Worm (Caenorhabditis elegans) whole organism, L4 larva: ENCODE results near the gene F10A3.4.

Source experiments
- ceh-62 ChIP-seq: sonication (generic microtip); optimal IDR thresholded peaks from 2 replicates; lab custom pipeline; 2017; ENCODE audit warnings: missing biosample characterization, missing genetic modification characterization
- jun-1 ChIP-seq: fragments of 150-350 bp; optimal IDR thresholded peaks from 2 replicates; lab custom pipeline; 2014; ENCODE audit warnings: missing biosample characterization, missing genetic modification reagents, missing genetic modification characterization
- madf-5 ChIP-seq, 2 experiments: fragments of 200-800 bp; sonication (Bioruptor generic); IDR thresholded peaks; 2 replicates each; pipeline ENCODE4 v1.3.6; 2022; ENCODE audit warnings: missing compliant biosample characterization in 2 of 2, missing genetic modification characterization in 2 of 2
- pqm-1 ChIP-seq: sonication (generic microtip); optimal IDR thresholded peaks from 2 replicates; lab custom pipeline; 2017; ENCODE audit warnings: missing biosample characterization, missing genetic modification characterization
- ztf-11 ChIP-seq: fragments of 150-350 bp; optimal IDR thresholded peaks from 2 replicates; lab custom pipeline; 2014; ENCODE audit warnings: missing biosample characterization, missing genetic modification characterization

- TF ChIP-seq ceh-62 (tag; lab: Kevin White, UChicago) (no peak), madf-5 (GFP tag; IDR thresholded peaks at IDR 0.05; lab: Robert Waterston, UW) (no peak), jun-1 (tag; lab: Kevin White, UChicago) (no peak), pqm-1 (tag; lab: Kevin White, UChicago) (no peak), ztf-11 (no peak)
These were observed 21.5 kb upstream of the F10A3.4 start, which contains the start of gene fbxa-143 for ce11 chrV:16127401-16127800.
